Worm (Caenorhabditis elegans) whole organism, L3 larva: ENCODE measurements around the gene F13D12.10.

Experiments
- ZK546.5 ChIP-seq: sonication (generic microtip); optimal IDR thresholded peaks from 2 replicates; lab custom pipeline; 2017; ENCODE audit warnings: missing biosample characterization, missing genetic modification characterization
- ama-1 ChIP-seq: fragments of 150-350 bp; optimal IDR thresholded peaks from 2 replicates; lab custom pipeline; 2018
- ceh-82 ChIP-seq: fragments of 150-350 bp; optimal IDR thresholded peaks from 2 replicates; lab custom pipeline; 2014; ENCODE audit warnings: missing biosample characterization, missing genetic modification characterization
- elt-2 ChIP-seq: sonication (generic microtip); optimal IDR thresholded peaks from 2 replicates; lab custom pipeline; 2016; ENCODE audit warnings: missing genetic modification reagents, mild to moderate bottlenecking, missing genetic modification characterization, missing compliant biosample characterization
- nhr-12 ChIP-seq: fragments of 150-350 bp; optimal IDR thresholded peaks from 2 replicates; lab custom pipeline; 2014; ENCODE audit warnings: missing biosample characterization, missing genetic modification characterization
- nhr-25 ChIP-seq: sonication (generic microtip); optimal IDR thresholded peaks from 2 replicates; lab custom pipeline; 2017; ENCODE audit warnings: missing biosample characterization, missing genetic modification characterization
- nhr-67 ChIP-seq: fragments of 150-350 bp; optimal IDR thresholded peaks from 2 replicates; lab custom pipeline; 2014; ENCODE audit warnings: missing biosample characterization, missing genetic modification characterization
- unc-39 ChIP-seq: sonication (generic microtip); optimal IDR thresholded peaks from 4 replicates; lab custom pipeline; 2017; ENCODE audit warnings: missing biosample characterization, missing genetic modification characterization
- zag-1 ChIP-seq: fragments of 150-350 bp; optimal IDR thresholded peaks from 2 replicates; lab custom pipeline; 2014; ENCODE audit warnings: missing biosample characterization, missing genetic modification characterization

- TF ChIP-seq nhr-25 (tag; lab: Kevin White, UChicago): no peak
- TF ChIP-seq ceh-82 (tag; lab: Kevin White, UChicago): no peak
- no peak for TF ChIP-seq nhr-12 (tag; lab: Kevin White, UChicago)
- no peak for TF ChIP-seq elt-2 (tag; lab: Kevin White, UChicago)
- TF ChIP-seq ama-1: no peak
- no peak for TF ChIP-seq unc-39
- TF ChIP-seq ZK546.5: no peak
- TF ChIP-seq zag-1: no peak
- no peak for TF ChIP-seq nhr-67 (tag; lab: Kevin White, UChicago)
These were observed 13.0 kb upstream of the F13D12.10 start for ce11 chrII:11700635-11701034.
